Fruit fly (Drosophila melanogaster): ENCODE results near the gene ecd.
A peak's percentile ranks its signal among the peaks of the same experiment; 100 is the strongest.

Gene ecd

DNA sequence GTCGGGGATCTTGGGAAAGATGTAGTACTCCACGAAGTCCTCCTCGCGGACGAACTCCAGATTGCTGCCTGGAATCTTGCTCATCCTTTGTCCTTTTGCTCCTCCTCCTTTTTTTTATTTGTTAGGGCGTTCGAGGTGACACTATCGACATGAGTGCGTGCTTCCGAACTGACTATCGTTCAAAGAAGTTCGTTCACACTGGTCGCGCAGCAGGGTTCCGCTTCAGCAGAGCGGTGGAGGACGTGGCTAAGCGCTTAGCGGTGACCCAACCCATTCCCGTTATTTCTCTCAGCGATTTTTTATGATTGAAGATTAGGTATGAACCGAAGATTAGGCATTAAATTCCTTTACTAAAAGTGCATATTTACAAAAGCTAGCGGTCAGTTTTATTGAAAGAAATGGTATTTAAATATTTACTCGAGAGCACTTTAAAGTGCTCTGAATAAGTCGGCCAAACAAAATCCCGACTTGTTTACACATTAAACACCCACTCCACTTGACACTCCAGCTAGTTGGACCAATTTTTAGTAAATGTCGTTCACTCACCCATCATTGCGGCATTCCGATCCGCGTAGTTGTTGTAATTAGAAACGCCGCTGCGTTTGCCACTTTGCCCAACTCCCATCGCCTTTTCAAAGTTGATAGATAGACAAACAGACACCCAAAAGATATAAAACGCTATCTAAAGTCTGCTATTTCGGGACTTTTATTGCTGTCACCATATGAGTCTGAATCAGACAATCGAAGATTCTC lies at the start of gene ecd, which contains the start of gene CG13806:
TSS of gene ecd (minus strand) at position 166 of the 753 bp plus-strand sequence.
TSS of gene CG13806 (plus strand) at position 703 of the 753 bp plus-strand sequence.
- peak; percentile 8 for TF ChIP-seq h (GFP tag; optimal IDR thresholded peaks at IDR 0.05)
- TF ChIP-seq Jra (GFP tag; optimal IDR thresholded peaks at IDR 0.05), result no peak
- TF ChIP-seq Myc (optimal IDR thresholded peaks at IDR 0.05), result peak; percentile 65
- TF ChIP-seq Hr78 (GFP tag; optimal IDR thresholded peaks at IDR 0.05), result no peak
- TF ChIP-seq fru (GFP tag; optimal IDR thresholded peaks at IDR 0.05), result no peak
- TF ChIP-seq Hr83 (GFP tag; optimal IDR thresholded peaks at IDR 0.05; ENCODE audit: poor library complexity, severe bottlenecking), result peak; percentile 21
- no peak for TF ChIP-seq brk (GFP tag; optimal IDR thresholded peaks at IDR 0.05)
- peak; percentile 24 for TF ChIP-seq rgr (GFP tag; optimal IDR thresholded peaks at IDR 0.05)
- TF ChIP-seq Sp1 (GFP tag; optimal IDR thresholded peaks at IDR 0.05), result peak; percentile 0
- TF ChIP-seq foxo (GFP tag; optimal IDR thresholded peaks at IDR 0.05), result peak in 1 of 2 experiments; percentile 12

DNA sequence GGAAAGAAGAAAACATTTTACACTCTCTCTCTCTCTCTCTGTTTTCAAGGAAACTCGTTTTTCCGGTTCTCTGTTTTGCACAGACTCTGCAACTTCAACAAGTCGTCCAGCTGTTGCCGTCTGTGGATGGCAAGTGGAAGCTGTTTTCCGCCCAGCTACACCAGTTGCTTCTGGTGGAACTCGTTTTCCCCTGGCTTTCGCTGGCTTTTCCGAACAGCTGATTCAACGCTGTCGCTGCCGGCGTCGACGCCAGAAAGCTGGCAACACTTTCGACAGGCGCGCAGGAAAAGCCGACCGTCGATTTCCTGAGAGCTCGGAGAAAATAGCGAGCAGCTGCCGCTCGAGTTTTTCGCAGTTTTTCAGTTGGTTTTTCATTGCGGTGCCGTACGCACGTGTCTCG lies 16.8 kb upstream of the ecd start, which contains the start of gene MsR2:
TSS of gene MsR2 (plus strand) at position 378 of the 400 bp plus-strand sequence.
- no peak for TF ChIP-seq Mio (GFP tag; optimal IDR thresholded peaks at IDR 0.05)
- TF ChIP-seq rgr (GFP tag; optimal IDR thresholded peaks at IDR 0.05), result no peak
- no peak for TF ChIP-seq h (GFP tag; optimal IDR thresholded peaks at IDR 0.05)
- TF ChIP-seq br (GFP tag; optimal IDR thresholded peaks at IDR 0.05), result no peak
- no peak for TF ChIP-seq CG32264 (GFP tag; optimal IDR thresholded peaks at IDR 0.05)
- no peak for TF ChIP-seq dsf (GFP tag; optimal IDR thresholded peaks at IDR 0.05; ENCODE audit: borderline replicate concordance)
- TF ChIP-seq CrebA (GFP tag; optimal IDR thresholded peaks at IDR 0.05; ENCODE audit: borderline replicate concordance), result no peak
- no peak for TF ChIP-seq Dfd (GFP tag; optimal IDR thresholded peaks at IDR 0.05)
- TF ChIP-seq Myc (optimal IDR thresholded peaks at IDR 0.05), result no peak
- no peak for TF ChIP-seq sv (GFP tag; optimal IDR thresholded peaks at IDR 0.05)
- TF ChIP-seq lola (GFP tag; optimal IDR thresholded peaks at IDR 0.05), result no peak
- no peak for TF ChIP-seq Dif (GFP tag; optimal IDR thresholded peaks at IDR 0.05; ENCODE audit: partially characterized antibody)
- no peak for TF ChIP-seq psq (GFP tag; optimal IDR thresholded peaks at IDR 0.05)
- TF ChIP-seq Sp1 (GFP tag; optimal IDR thresholded peaks at IDR 0.05), result no peak

DNA sequence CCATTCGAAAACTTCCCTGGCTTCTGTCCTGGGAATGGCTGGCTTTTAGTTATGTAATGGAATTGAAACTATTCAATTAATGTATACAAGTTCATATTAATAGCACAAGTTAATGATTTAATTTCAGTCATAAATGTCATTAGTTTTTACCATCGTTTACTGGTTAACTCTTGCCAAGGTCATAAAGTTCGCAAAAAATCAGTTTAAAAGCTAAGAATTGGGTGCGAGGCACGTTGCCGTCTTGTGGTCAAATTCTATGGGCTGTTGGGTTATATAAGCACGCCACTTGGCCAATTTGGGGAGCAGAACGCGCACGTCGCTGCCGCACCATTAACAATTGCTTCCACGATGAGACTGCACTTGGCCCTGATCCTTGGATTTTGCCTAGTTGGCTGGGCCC lies 10.6 kb upstream of the ecd start, which contains the start of gene yellow-g2:
TSS of gene yellow-g2 (plus strand) at position 301 of the 400 bp plus-strand sequence.
- TF ChIP-seq CG32264 (GFP tag; optimal IDR thresholded peaks at IDR 0.05), result no peak
- TF ChIP-seq woc (GFP tag; optimal IDR thresholded peaks at IDR 0.05), result no peak
- TF ChIP-seq Abd-B (GFP tag; optimal IDR thresholded peaks at IDR 0.05), result no peak
- TF ChIP-seq brk (GFP tag; optimal IDR thresholded peaks at IDR 0.05), result no peak
- TF ChIP-seq Dfd (GFP tag; optimal IDR thresholded peaks at IDR 0.05), result no peak
- TF ChIP-seq HLH106 (tag; optimal IDR thresholded peaks at IDR 0.05), result no peak
- TF ChIP-seq Hnf4 (GFP tag; optimal IDR thresholded peaks at IDR 0.05), result no peak
- TF ChIP-seq Sp1 (GFP tag; optimal IDR thresholded peaks at IDR 0.05), result no peak
- no peak for TF ChIP-seq dmrt93B (GFP tag; optimal IDR thresholded peaks at IDR 0.05)
- no peak for TF ChIP-seq rgr (GFP tag; optimal IDR thresholded peaks at IDR 0.05)
- no peak for TF ChIP-seq jim (GFP tag; optimal IDR thresholded peaks at IDR 0.05)
- no peak for TF ChIP-seq Hr78 (GFP tag; optimal IDR thresholded peaks at IDR 0.05)
- TF ChIP-seq N (GFP tag; optimal IDR thresholded peaks at IDR 0.05), result no peak
- no peak for TF ChIP-seq Myc (optimal IDR thresholded peaks at IDR 0.05)
- no peak for TF ChIP-seq Vsx2 (GFP tag; optimal IDR thresholded peaks at IDR 0.05; ENCODE audit: partially characterized antibody)
- TF ChIP-seq usp (GFP tag; optimal IDR thresholded peaks at IDR 0.05), result no peak

DNA sequence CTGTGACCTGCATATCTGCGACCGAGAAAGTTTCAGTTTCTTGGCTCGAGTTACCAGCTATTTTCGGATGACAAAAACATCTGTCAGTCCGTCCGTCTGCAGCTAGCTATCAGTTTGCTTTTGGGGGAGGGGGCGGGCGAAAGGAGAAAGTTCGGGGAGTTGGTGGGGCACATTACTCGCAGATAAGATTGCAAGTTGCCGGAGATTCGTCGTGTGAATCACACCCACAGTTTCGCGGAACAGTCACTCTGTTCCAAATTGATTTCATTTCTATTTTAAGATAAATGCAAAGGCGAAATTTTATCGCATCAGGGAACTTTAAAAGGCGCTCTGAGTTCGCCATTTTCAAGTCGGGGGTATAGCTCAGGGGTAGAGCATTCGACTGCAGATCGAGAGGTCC lies 7.7 kb upstream of the ecd start:
- TF ChIP-seq Rel (GFP tag; optimal IDR thresholded peaks at IDR 0.05) (no peak), Rel (tag; optimal IDR thresholded peaks at IDR 0.05) (peak; percentile 97), br (GFP tag; optimal IDR thresholded peaks at IDR 0.05) (no peak)

DNA sequence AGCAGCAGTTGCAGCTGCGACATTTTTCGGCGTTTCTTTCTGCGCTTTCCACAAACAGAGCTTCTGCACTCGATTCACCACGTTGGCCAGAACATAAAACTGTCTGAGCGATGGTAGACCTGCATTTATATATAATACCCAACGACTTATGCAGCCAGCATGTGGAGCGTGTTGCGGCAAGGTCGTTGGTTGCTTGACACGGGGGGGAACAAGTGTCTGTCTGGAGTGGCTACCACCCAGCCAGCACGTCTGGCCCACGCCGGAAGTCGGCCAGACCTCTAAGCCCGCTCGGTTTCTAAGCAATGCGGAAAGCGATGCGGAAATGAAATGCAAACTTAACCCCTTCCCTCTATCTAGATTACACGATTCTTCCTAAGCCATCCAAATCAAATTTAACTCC lies 7.0 kb upstream of the ecd start, which contains the start of gene yellow-g:
TSS of gene yellow-g (minus strand) at position 101 of the 400 bp plus-strand sequence.
- TF ChIP-seq psq (GFP tag; optimal IDR thresholded peaks at IDR 0.05) (no peak), dsf (GFP tag; optimal IDR thresholded peaks at IDR 0.05; ENCODE audit: borderline replicate concordance) (no peak), dl (GFP tag; optimal IDR thresholded peaks at IDR 0.05; ENCODE audit: insufficient read depth in 1 of 2, partially characterized antibody in 2 of 2) (no peak), Hr78 (GFP tag; optimal IDR thresholded peaks at IDR 0.05) (no peak), Dfd (GFP tag; optimal IDR thresholded peaks at IDR 0.05) (no peak), Dif (GFP tag; optimal IDR thresholded peaks at IDR 0.05; ENCODE audit: partially characterized antibody) (no peak), Jra (GFP tag; optimal IDR thresholded peaks at IDR 0.05) (no peak), HLH106 (tag; optimal IDR thresholded peaks at IDR 0.05) (no peak), Abd-B (GFP tag; optimal IDR thresholded peaks at IDR 0.05) (no peak), CG9705 (GFP tag; optimal IDR thresholded peaks at IDR 0.05) (no peak), lola (GFP tag; optimal IDR thresholded peaks at IDR 0.05) (no peak), dmrt93B (GFP tag; optimal IDR thresholded peaks at IDR 0.05) (no peak), fru (GFP tag; optimal IDR thresholded peaks at IDR 0.05) (no peak), woc (GFP tag; optimal IDR thresholded peaks at IDR 0.05) (no peak), tai (GFP tag; optimal IDR thresholded peaks at IDR 0.05) (no peak), br (GFP tag; optimal IDR thresholded peaks at IDR 0.05) (no peak), GATAd (GFP tag; optimal IDR thresholded peaks at IDR 0.05) (no peak), Vsx2 (GFP tag; optimal IDR thresholded peaks at IDR 0.05; ENCODE audit: partially characterized antibody) (no peak)

All from whole organism, wandering third instar larva.